Worm (Caenorhabditis elegans): Measurements from ENCODE around the gene aipl-1.
"Not testable (repeated sequence)": the region's sequence is repeated elsewhere in the genome, so short reads cannot be mapped to it uniquely, and the experiment has no call there.

- TF ChIP-seq ama-1 (optimal IDR thresholded peaks at IDR 0.05); pha-4 (GFP tag; IDR thresholded peaks at IDR 0.05); pha-4 (tag; optimal IDR thresholded peaks at IDR 0.05); attf-4 (tag; optimal IDR thresholded peaks at IDR 0.05); lsy-2 (tag; optimal IDR thresholded peaks at IDR 0.05); jun-1 (tag; optimal IDR thresholded peaks at IDR 0.05); nhr-77 (tag; optimal IDR thresholded peaks at IDR 0.05); madf-5 (GFP tag; IDR thresholded peaks at IDR 0.05); aha-1 (tag); nhr-237 (tag; optimal IDR thresholded peaks at IDR 0.05): not testable (repeated sequence)
Observed at ce11 chrV:15125162-15125561, 11.4 kb downstream of the aipl-1 start, which contains the start of gene ugt-30.

Measured in whole organism, L4 larva.